Worm (Caenorhabditis elegans): ENCODE results near the gene C40H1.8.

DNA sequence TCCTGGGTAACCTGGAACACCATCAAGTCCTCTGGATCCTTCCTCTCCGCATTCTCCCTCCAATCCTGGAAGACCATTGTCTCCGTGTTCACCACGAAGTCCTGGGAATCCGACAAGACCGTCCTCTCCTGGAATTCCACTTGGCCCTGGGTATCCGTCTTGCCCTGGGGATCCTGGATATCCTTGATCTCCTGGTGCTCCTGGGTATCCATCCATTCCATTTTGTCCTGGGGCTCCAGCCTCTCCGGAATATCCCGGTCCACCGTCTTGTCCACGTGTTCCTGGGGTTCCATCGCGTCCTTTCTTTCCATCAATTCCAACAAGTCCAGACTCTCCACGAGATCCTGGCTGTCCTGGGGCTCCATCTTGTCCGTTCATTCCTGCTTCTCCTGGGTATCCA, 25.5 kb downstream of the C40H1.8 start:
- TF ChIP-seq unc-62 (GFP tag; optimal IDR thresholded peaks at IDR 0.05 in 1 of 2), result peak in 1 of 2 experiments; percentile 93
- no peak for TF ChIP-seq unc-62 (tag; optimal IDR thresholded peaks at IDR 0.05)
- no peak for TF ChIP-seq nhr-28 (tag; optimal IDR thresholded peaks at IDR 0.05)
- TF ChIP-seq jun-1 (tag; optimal IDR thresholded peaks at IDR 0.05), result no peak
- TF ChIP-seq egl-43 (GFP tag; IDR thresholded peaks at IDR 0.05), result no peak
- TF ChIP-seq ceh-28 (tag; optimal IDR thresholded peaks at IDR 0.05), result no peak
- no peak for TF ChIP-seq ceh-82 (tag; optimal IDR thresholded peaks at IDR 0.05)
- TF ChIP-seq gei-8 (GFP tag; optimal IDR thresholded peaks at IDR 0.05), result no peak
- TF ChIP-seq ces-1 (GFP tag; optimal IDR thresholded peaks at IDR 0.05), result no peak
- no peak for TF ChIP-seq dpl-1 (GFP tag; optimal IDR thresholded peaks at IDR 0.05)
- TF ChIP-seq nhr-42 (GFP tag; IDR thresholded peaks at IDR 0.05), result no peak

Data from whole organism, L4 larva.